Worm (Caenorhabditis elegans): ENCODE data around the gene Y50D4B.6.

ce11 chrV:1048482-1048881, 35.6 kb upstream of the Y50D4B.6 start, which contains the start of gene nra-4:
- TF ChIP-seq ztf-11 (tag; optimal IDR thresholded peaks at IDR 0.05): no peak
- TF ChIP-seq elt-2 (tag; optimal IDR thresholded peaks at IDR 0.05): no peak
- TF ChIP-seq ces-1 (GFP tag; optimal IDR thresholded peaks at IDR 0.05): no peak
- TF ChIP-seq nhr-28 (tag; optimal IDR thresholded peaks at IDR 0.05): no peak
- TF ChIP-seq nhr-12 (tag; optimal IDR thresholded peaks at IDR 0.05): no peak
